Fruit fly (Drosophila melanogaster) whole organism, prepupa: ENCODE data around the gene CG2926.

Experiments
- CG10631 ChIP-seq: fragments of 200-800 bp; sonication (Bioruptor generic); optimal IDR thresholded peaks from 2 replicates; lab custom pipeline; 2016; ENCODE audit warnings: missing biosample characterization, missing genetic modification characterization
- CG10669 ChIP-seq: fragments of 200-800 bp; sonication (Bioruptor generic); optimal IDR thresholded peaks from 3 replicates; lab custom pipeline; 2018; ENCODE audit warnings: missing biosample characterization, mild to moderate bottlenecking, missing genetic modification characterization, moderate library complexity
- CG11294 ChIP-seq: fragments of 200-800 bp; sonication (Bioruptor generic); IDR thresholded peaks from 2 replicates; pipeline ENCODE4 v1.3.6; 2022; ENCODE audit warnings: missing biosample characterization, missing genetic modification characterization
- CG11902 ChIP-seq: fragments of 200-800 bp; sonication (Bioruptor generic); optimal IDR thresholded peaks from 3 replicates; lab custom pipeline; 2016; ENCODE audit warnings: missing biosample characterization, missing genetic modification characterization
- CG1621 ChIP-seq: fragments of 200-800 bp; sonication (Bioruptor generic); optimal IDR thresholded peaks from 3 replicates; lab custom pipeline; 2018; ENCODE audit warnings: missing biosample characterization, mild to moderate bottlenecking, missing genetic modification characterization
- CG16779 ChIP-seq: fragments of 200-800 bp; sonication (Bioruptor generic); optimal IDR thresholded peaks from 3 replicates; lab custom pipeline; 2017; ENCODE audit warnings: missing biosample characterization, mild to moderate bottlenecking, missing genetic modification characterization
- CG3032 ChIP-seq: fragments of 200-800 bp; optimal IDR thresholded peaks from 2 replicates; lab custom pipeline; 2019; ENCODE audit warnings: missing biosample characterization, mild to moderate bottlenecking, missing genetic modification characterization, moderate library complexity
- CG31627 ChIP-seq: fragments of 200-800 bp; sonication (Bioruptor generic); optimal IDR thresholded peaks from 3 replicates; lab custom pipeline; 2016; ENCODE audit warnings: missing biosample characterization, missing genetic modification characterization
- CG32006 ChIP-seq: fragments of 200-800 bp; sonication (Bioruptor generic); optimal IDR thresholded peaks from 3 replicates; lab custom pipeline; 2017; ENCODE audit warnings: missing biosample characterization, mild to moderate bottlenecking, missing genetic modification characterization
- CG4318 ChIP-seq: fragments of 200-800 bp; sonication (Bioruptor generic); optimal IDR thresholded peaks from 3 replicates; lab custom pipeline; 2017; ENCODE audit warnings: missing biosample characterization, mild to moderate bottlenecking, missing genetic modification characterization
- CG6276 ChIP-seq: fragments of 200-800 bp; sonication (Bioruptor generic); optimal IDR thresholded peaks from 2 replicates; lab custom pipeline; 2017; ENCODE audit warnings: missing biosample characterization, mild to moderate bottlenecking, missing genetic modification characterization
- CG6792 ChIP-seq: fragments of 200-800 bp; sonication (Bioruptor generic); optimal IDR thresholded peaks from 3 replicates; lab custom pipeline; 2016; ENCODE audit warnings: missing biosample characterization, missing genetic modification characterization
- CG6808 ChIP-seq: fragments of 200-800 bp; sonication (Bioruptor generic); optimal IDR thresholded peaks from 3 replicates; lab custom pipeline; 2017; ENCODE audit warnings: missing biosample characterization, missing genetic modification characterization, mild to moderate bottlenecking, moderate library complexity, missing genetic modification reagents
- CG6854 ChIP-seq: fragments of 200-800 bp; sonication (Bioruptor generic); optimal IDR thresholded peaks from 2 replicates; lab custom pipeline; 2017; ENCODE audit warnings: missing biosample characterization, mild to moderate bottlenecking, missing genetic modification characterization
- CG7368 ChIP-seq: fragments of 200-800 bp; sonication (Bioruptor generic); optimal IDR thresholded peaks from 3 replicates; lab custom pipeline; 2016; ENCODE audit warnings: missing biosample characterization, missing genetic modification characterization
- CG8119 ChIP-seq: fragments of 200-800 bp; sonication (Bioruptor generic); IDR thresholded peaks from 3 replicates; pipeline ENCODE4 v1.3.6; 2022; ENCODE audit warnings: missing biosample characterization, missing genetic modification characterization
- CG8319 ChIP-seq: fragments of 200-800 bp; sonication (Bioruptor generic); optimal IDR thresholded peaks from 3 replicates; lab custom pipeline; 2016; ENCODE audit warnings: missing biosample characterization, missing genetic modification characterization
- CG8632 ChIP-seq: fragments of 200-800 bp; sonication (Bioruptor generic); optimal IDR thresholded peaks from 3 replicates; lab custom pipeline; 2016; ENCODE audit warnings: missing biosample characterization, missing genetic modification characterization
- CG9139 ChIP-seq: fragments of 200-800 bp; sonication (Bioruptor generic); optimal IDR thresholded peaks from 3 replicates; lab custom pipeline; 2017; ENCODE audit warnings: missing biosample characterization, mild to moderate bottlenecking, missing genetic modification characterization
- Eip75B ChIP-seq: fragments of 200-800 bp; sonication (Bioruptor generic); optimal IDR thresholded peaks from 3 replicates; lab custom pipeline; 2016; ENCODE audit warnings: missing biosample characterization, missing genetic modification characterization
- Eip78C ChIP-seq: fragments of 200-800 bp; sonication (Bioruptor generic); peaks from one replicate; lab custom pipeline; 2016; ENCODE audit warnings: missing biosample characterization, missing genetic modification characterization
- Eip93F ChIP-seq: fragments of 200-800 bp; sonication (Bioruptor generic); optimal IDR thresholded peaks from 2 replicates; lab custom pipeline; 2016; ENCODE audit warnings: missing biosample characterization, mild to moderate bottlenecking, missing genetic modification characterization
- Ets21C ChIP-seq: fragments of 200-800 bp; sonication (Bioruptor generic); optimal IDR thresholded peaks from 3 replicates; lab custom pipeline; 2016; ENCODE audit warnings: missing biosample characterization, missing genetic modification characterization
- Ets96B ChIP-seq: fragments of 200-800 bp; optimal IDR thresholded peaks from 2 replicates; lab custom pipeline; 2019; ENCODE audit warnings: missing biosample characterization, mild to moderate bottlenecking, missing genetic modification characterization, moderate library complexity
- Gug ChIP-seq: fragments of 200-800 bp; sonication (Bioruptor generic); IDR thresholded peaks from 2 replicates; pipeline ENCODE4 v1.3.6; 2022; ENCODE audit warnings: missing biosample characterization, missing genetic modification characterization
- Hr39 ChIP-seq: fragments of 200-800 bp; sonication (Bioruptor generic); optimal IDR thresholded peaks from 2 replicates; lab custom pipeline; 2016; ENCODE audit warnings: missing biosample characterization, missing genetic modification characterization
- Hr4 ChIP-seq: fragments of 200-800 bp; sonication (Bioruptor generic); optimal IDR thresholded peaks from 3 replicates; lab custom pipeline; 2016; ENCODE audit warnings: missing biosample characterization, missing genetic modification characterization
- Lpt ChIP-seq: fragments of 200-800 bp; sonication (Bioruptor generic); optimal IDR thresholded peaks from 3 replicates; lab custom pipeline; 2016; ENCODE audit warnings: missing biosample characterization, missing genetic modification characterization
- Met ChIP-seq: fragments of 200-800 bp; sonication (Bioruptor generic); optimal IDR thresholded peaks from 3 replicates; lab custom pipeline; 2016; ENCODE audit warnings: missing biosample characterization, missing genetic modification characterization
- OdsH ChIP-seq: fragments of 200-800 bp; sonication (Bioruptor generic); optimal IDR thresholded peaks from 3 replicates; lab custom pipeline; 2016; ENCODE audit warnings: missing biosample characterization, missing genetic modification characterization
- Smox ChIP-seq: fragments of 200-800 bp; sonication (Bioruptor generic); optimal IDR thresholded peaks from 3 replicates; lab custom pipeline; 2016; ENCODE audit warnings: missing biosample characterization, missing genetic modification characterization
- Sox14 ChIP-seq: fragments of 200-800 bp; sonication (Bioruptor generic); optimal IDR thresholded peaks from 3 replicates; lab custom pipeline; 2016; ENCODE audit warnings: missing biosample characterization, missing genetic modification characterization
- Sox15 ChIP-seq: fragments of 200-800 bp; sonication (Bioruptor generic); optimal IDR thresholded peaks from 3 replicates; lab custom pipeline; 2016; ENCODE audit warnings: missing biosample characterization, missing genetic modification characterization
- achi ChIP-seq: fragments of 200-800 bp; sonication (Bioruptor generic); optimal IDR thresholded peaks from 3 replicates; lab custom pipeline; 2016; ENCODE audit warnings: missing biosample characterization, missing genetic modification characterization
- cyc ChIP-seq: fragments of 200-800 bp; sonication (Bioruptor generic); optimal IDR thresholded peaks from 3 replicates; lab custom pipeline; 2016; ENCODE audit warnings: missing biosample characterization, missing genetic modification characterization
- dac ChIP-seq: fragments of 200-800 bp; sonication (Bioruptor generic); optimal IDR thresholded peaks from 2 replicates; lab custom pipeline; 2017; ENCODE audit warnings: missing biosample characterization, mild to moderate bottlenecking, missing genetic modification characterization
- eg ChIP-seq: fragments of 200-800 bp; sonication (Bioruptor generic); IDR thresholded peaks from 3 replicates; pipeline ENCODE4 v1.3.6; 2022; ENCODE audit warnings: missing biosample characterization, missing genetic modification characterization
- esn ChIP-seq: fragments of 200-800 bp; sonication (Bioruptor generic); optimal IDR thresholded peaks from 2 replicates; lab custom pipeline; 2016; ENCODE audit warnings: missing biosample characterization, mild to moderate bottlenecking, missing genetic modification characterization, moderate library complexity
- fd59A ChIP-seq: fragments of 200-800 bp; sonication (Bioruptor generic); optimal IDR thresholded peaks from 2 replicates; lab custom pipeline; 2017; ENCODE audit warnings: missing biosample characterization, mild to moderate bottlenecking, missing genetic modification characterization, missing genetic modification reagents
- fkh ChIP-seq: fragments of 200-800 bp; sonication (Bioruptor generic); optimal IDR thresholded peaks from 3 replicates; lab custom pipeline; 2017; ENCODE audit warnings: missing biosample characterization, mild to moderate bottlenecking, missing genetic modification characterization, moderate library complexity
- lz ChIP-seq: fragments of 200-800 bp; sonication (Bioruptor generic); optimal IDR thresholded peaks from 3 replicates; lab custom pipeline; 2016; ENCODE audit warnings: missing biosample characterization, missing genetic modification characterization
- net ChIP-seq: fragments of 200-800 bp; sonication (Bioruptor generic); optimal IDR thresholded peaks from 3 replicates; lab custom pipeline; 2016; ENCODE audit warnings: missing biosample characterization, missing genetic modification characterization
- pdm3 ChIP-seq: fragments of 200-800 bp; sonication (Bioruptor generic); optimal IDR thresholded peaks from 3 replicates; lab custom pipeline; 2016; ENCODE audit warnings: missing biosample characterization, missing genetic modification characterization
- salr ChIP-seq, 2 experiments: fragments of 200-800 bp; sonication (Bioruptor generic); optimal IDR thresholded peaks; 3 replicates each; lab custom pipeline; 2016 to 2018; ENCODE audit warnings: missing biosample characterization in 2 of 2, missing genetic modification characterization in 2 of 2, mild to moderate bottlenecking in 1 of 2
- spab ChIP-seq: fragments of 200-800 bp; sonication (Bioruptor generic); optimal IDR thresholded peaks from 2 replicates; lab custom pipeline; 2017; ENCODE audit warnings: missing biosample characterization, mild to moderate bottlenecking, missing genetic modification characterization, missing genetic modification reagents
- ss ChIP-seq, 2 experiments: fragments of 200-800 bp; sonication (Bioruptor generic); optimal IDR thresholded peaks; 2 replicates in 1 of 2; 3 replicates in 1 of 2; lab custom pipeline; 2017 to 2018; ENCODE audit warnings: mild to moderate bottlenecking in 2 of 2, missing biosample characterization in 2 of 2, missing genetic modification characterization in 2 of 2, moderate library complexity in 1 of 2
- svp ChIP-seq: fragments of 200-800 bp; sonication (Bioruptor generic); peaks from one replicate; lab custom pipeline; 2016; ENCODE audit warnings: missing biosample characterization, missing genetic modification characterization
- topi ChIP-seq: fragments of 200-800 bp; sonication (Bioruptor generic); optimal IDR thresholded peaks from 3 replicates; lab custom pipeline; 2016; ENCODE audit warnings: missing biosample characterization, missing genetic modification characterization

Gene CG2926

DNA sequence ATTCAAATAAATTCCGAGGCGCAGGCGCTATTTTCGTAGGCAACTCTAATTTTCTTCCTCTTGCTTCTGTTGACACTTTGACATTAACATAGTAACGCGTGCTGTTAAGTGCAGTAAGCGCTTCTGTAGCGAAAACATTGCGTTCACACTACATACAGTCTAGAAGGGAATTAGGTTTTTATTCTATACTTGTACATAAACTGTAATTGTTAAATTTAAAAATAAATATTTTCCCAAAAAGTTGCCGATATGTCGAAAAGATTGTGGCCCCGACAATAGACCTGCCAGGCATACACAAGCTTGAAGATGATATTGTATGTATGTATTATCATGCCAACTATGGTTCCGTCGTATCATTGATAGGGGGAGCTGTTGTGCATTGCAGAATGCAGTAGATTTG, 18.3 kb upstream of the CG2926 start, which contains the start of gene asl (continued):
- TF ChIP-seq esn (peak; percentile 68), CG8119 (GFP tag; lab: Robert Waterston, UW) (no peak), CG6276 (GFP tag; lab: Kevin White, UChicago) (no peak), Hr4 (GFP tag; lab: Kevin White, UChicago) (peak; percentile 60), CG11902 (GFP tag; lab: Kevin White, UChicago) (no peak), CG3032 (tag; lab: Kevin White, UChicago) (peak; percentile 63), CG32006 (GFP tag; lab: Kevin White, UChicago) (no peak), CG31627 (GFP tag; lab: Kevin White, UChicago) (peak; percentile 67), Sox15 (GFP tag; lab: Kevin White, UChicago) (peak; percentile 8), CG6854 (GFP tag; lab: Kevin White, UChicago) (no peak), CG6792 (GFP tag; lab: Kevin White, UChicago) (peak; percentile 38), CG9139 (GFP tag; lab: Kevin White, UChicago) (no peak), pdm3 (GFP tag; lab: Kevin White, UChicago) (no peak), fkh (GFP tag; lab: Kevin White, UChicago) (peak; percentile 86), CG6808 (GFP tag; lab: Kevin White, UChicago) (peak; percentile 11), net (GFP tag; lab: Kevin White, UChicago) (no peak), Ets21C (GFP tag; lab: Kevin White, UChicago) (peak; percentile 20)
- TF ChIP-seq, all 60 proteins: peak for 31

DNA sequence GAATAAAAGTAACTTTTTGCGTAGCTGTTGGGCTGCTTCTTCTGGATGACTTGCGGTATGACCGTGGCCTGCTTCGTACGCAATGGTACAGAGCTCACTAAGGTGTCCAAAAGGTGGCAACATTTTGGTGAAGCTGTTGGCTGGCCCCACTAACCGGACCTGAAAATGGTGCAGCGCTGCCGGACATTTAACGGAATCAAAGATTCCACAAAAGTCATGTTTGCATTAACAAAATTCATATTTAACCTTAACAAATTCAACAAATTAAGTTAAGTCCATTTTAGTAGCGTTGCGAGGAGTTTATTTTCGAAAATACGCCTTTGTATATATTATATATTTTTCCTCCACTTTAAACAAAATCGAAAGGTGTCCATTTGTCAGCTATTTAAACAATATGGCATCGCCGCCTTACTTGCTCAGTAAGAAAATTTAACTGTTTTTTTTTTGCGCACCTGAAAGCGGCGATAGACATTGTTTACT, 12.9 kb upstream of the CG2926 start, which contains the start of the genes kra and SecS:
Gene kra, minus strand, starts transcription at position 93 of the 480 bp plus-strand sequence.
Gene SecS, plus strand, starts transcription at position 390 of the 480 bp plus-strand sequence.
- peak; percentile 44 for TF ChIP-seq CG3032 (tag; lab: Kevin White, UChicago)
- TF ChIP-seq CG16779 = no peak
- peak; percentile 40 for TF ChIP-seq CG11902 (GFP tag; lab: Kevin White, UChicago)
- peak; percentile 67 for TF ChIP-seq Met (GFP tag; lab: Kevin White, UChicago)
- no peak for TF ChIP-seq CG11294 (GFP tag; lab: Robert Waterston, UW)
- peak; percentile 68 for TF ChIP-seq Hr39 (GFP tag; lab: Kevin White, UChicago)
- TF ChIP-seq dac = peak; percentile 20
- TF ChIP-seq CG31627 (GFP tag; lab: Kevin White, UChicago) = peak; percentile 68
- TF ChIP-seq Eip93F (GFP tag; lab: Kevin White, UChicago) = no peak
- TF ChIP-seq Smox (GFP tag; lab: Kevin White, UChicago) = no peak
- no peak for TF ChIP-seq Gug (GFP tag; lab: Robert Waterston, UW)
- no peak for TF ChIP-seq CG8119 (GFP tag; lab: Robert Waterston, UW)
- TF ChIP-seq fd59A (GFP tag; lab: Kevin White, UChicago) = no peak
- no peak for TF ChIP-seq CG6276 (GFP tag; lab: Kevin White, UChicago)
- peak; percentile 30 for TF ChIP-seq Sox14 (GFP tag; lab: Kevin White, UChicago)
- TF ChIP-seq svp = peak; percentile 78
- peak; percentile 68 for TF ChIP-seq pdm3 (GFP tag; lab: Kevin White, UChicago)
- no peak for TF ChIP-seq CG1621 (tag; lab: Kevin White, UChicago)
- peak; percentile 86 for TF ChIP-seq fkh (GFP tag; lab: Kevin White, UChicago)
- no peak for TF ChIP-seq spab (GFP tag; lab: Kevin White, UChicago)
- TF ChIP-seq CG8319 = peak; percentile 39
- no peak for TF ChIP-seq Lpt (GFP tag; lab: Kevin White, UChicago)
- TF ChIP-seq CG6854 (GFP tag; lab: Kevin White, UChicago) = no peak
- no peak for TF ChIP-seq salr (GFP tag; optimal IDR thresholded peaks at IDR 0.05; lab: Kevin White, UChicago)
- TF ChIP-seq CG4318 (GFP tag; lab: Kevin White, UChicago) = no peak
- peak; percentile 66 for TF ChIP-seq achi (GFP tag; lab: Kevin White, UChicago)
- TF ChIP-seq lz = peak; percentile 69
- TF ChIP-seq esn = peak; percentile 67
- peak; percentile 64 for TF ChIP-seq CG10631
- TF ChIP-seq cyc (GFP tag; lab: Kevin White, UChicago) = peak; percentile 55
- peak; percentile 24 for TF ChIP-seq Ets96B (tag; lab: Kevin White, UChicago)
- TF ChIP-seq CG8632 (GFP tag; lab: Kevin White, UChicago) = peak; percentile 46
- TF ChIP-seq Eip75B (GFP tag; lab: Kevin White, UChicago) = peak; percentile 42
- no peak for TF ChIP-seq net (GFP tag; lab: Kevin White, UChicago)
- TF ChIP-seq OdsH (GFP tag; lab: Kevin White, UChicago) = peak; percentile 66
- no peak for TF ChIP-seq CG10669
- TF ChIP-seq Eip78C (GFP tag; lab: Kevin White, UChicago) = peak; percentile 79
- TF ChIP-seq eg (GFP tag; lab: Robert Waterston, UW) = no peak
- TF ChIP-seq topi (GFP tag; lab: Kevin White, UChicago) = peak; percentile 51
- TF ChIP-seq Sox15 (GFP tag; lab: Kevin White, UChicago) = peak; percentile 61
- no peak for TF ChIP-seq CG7368 (GFP tag; lab: Kevin White, UChicago)
- TF ChIP-seq ss (GFP tag; optimal IDR thresholded peaks at IDR 0.05; lab: Kevin White, UChicago) = no peak
